Worm (Caenorhabditis elegans) whole organism, L4/young adult: ENCODE data around the gene C10C6.13.

Experiments
- W03F9.2 ChIP-seq: fragments of 150-350 bp; optimal IDR thresholded peaks from 2 replicates; lab custom pipeline; 2014; ENCODE audit warnings: missing biosample characterization, missing genetic modification characterization
- dao-5 ChIP-seq: sonication (generic microtip); optimal IDR thresholded peaks from 2 replicates; lab custom pipeline; 2016; ENCODE audit warnings: missing genotype, missing genetic modification characterization, moderate library complexity, missing compliant biosample characterization

- no peak for TF ChIP-seq W03F9.2 (tag; lab: Kevin White, UChicago)
- TF ChIP-seq dao-5 (tag; lab: Kevin White, UChicago) = no peak
Observed at ce11 chrIV:11452928-11453327, 16.6 kb downstream of the C10C6.13 start.
